Worm (Caenorhabditis elegans) whole organism, early embryonic: ENCODE measurements around the gene Y32F6A.4.

ENCODE experiments used
- aly-1 ChIP-seq: sonication (generic microtip); optimal IDR thresholded peaks from 2 replicates; lab custom pipeline; 2016; ENCODE audit warnings: missing genetic modification characterization, missing compliant biosample characterization
- ama-1 ChIP-seq: fragments of 150-350 bp; optimal IDR thresholded peaks from 2 replicates; lab custom pipeline; 2014
- ceh-36 ChIP-seq: sonication (generic microtip); optimal IDR thresholded peaks from 2 replicates; lab custom pipeline; 2016; ENCODE audit warnings: missing genetic modification characterization, inconsistent platforms, missing compliant biosample characterization
- flt-1 ChIP-seq: fragments of 200-800 bp; sonication (Bioruptor generic); IDR thresholded peaks from 2 replicates; pipeline ENCODE4 v1.3.6; 2022; ENCODE audit warnings: missing genetic modification characterization, missing compliant biosample characterization
- hmg-4 ChIP-seq: fragments of 200-800 bp; sonication (Bioruptor generic); optimal IDR thresholded peaks from 2 replicates; lab custom pipeline; 2018; ENCODE audit warnings: mild to moderate bottlenecking, missing genetic modification characterization, missing compliant biosample characterization

DNA sequence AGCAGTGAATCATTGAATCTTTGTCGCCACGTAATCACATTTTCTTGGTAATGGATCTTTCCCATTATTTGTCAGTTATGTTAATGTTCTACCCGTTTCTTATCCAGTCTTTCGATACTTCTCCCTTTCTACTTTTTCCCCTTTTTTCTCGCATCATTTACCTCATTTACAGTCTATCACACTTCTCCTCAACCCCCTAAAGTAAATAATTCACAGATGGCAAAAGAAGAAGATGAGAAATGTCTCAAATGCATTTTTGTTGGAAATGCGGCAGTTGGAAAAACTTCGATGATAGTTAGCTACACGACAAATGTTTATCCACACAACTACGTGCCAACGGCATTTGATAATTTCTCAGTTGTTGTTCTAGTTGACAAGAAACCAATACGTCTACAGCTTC, 28.2 kb upstream of the Y32F6A.4 start, which contains the start of gene chw-1:
- no peak for TF ChIP-seq aly-1
- TF ChIP-seq flt-1 (GFP tag; lab: Robert Waterston, UW): no peak
- TF ChIP-seq ama-1 (lab: Kevin White, UChicago): no peak
- TF ChIP-seq ceh-36 (tag; lab: Kevin White, UChicago): no peak
- no peak for TF ChIP-seq hmg-4 (GFP tag; lab: Kevin White, UChicago)
